Worm (Caenorhabditis elegans): ENCODE results near the gene ctsa-3.2.
"Not testable (repeated sequence)": the region's sequence is repeated elsewhere in the genome, so short reads cannot be mapped to it uniquely, and the experiment has no call there.

DNA sequence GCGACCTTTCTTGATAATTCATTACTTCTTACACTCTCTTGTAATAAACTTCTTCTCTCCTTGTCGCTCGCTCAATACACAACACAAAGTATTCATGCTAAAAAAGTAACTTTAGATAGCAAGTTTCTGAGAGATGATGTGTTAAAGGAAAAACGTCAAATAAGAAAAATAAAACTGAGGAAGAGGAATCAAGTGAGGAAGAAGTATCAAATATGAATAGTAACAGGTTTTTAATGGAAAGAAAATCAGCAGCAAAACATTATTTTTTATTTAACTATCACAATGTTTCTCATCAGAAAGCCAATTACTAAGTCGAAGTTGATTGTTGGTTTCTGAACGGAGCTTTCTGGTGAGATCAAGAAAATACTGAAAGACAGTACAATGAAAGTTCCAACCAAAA, 8.6 kb upstream of the ctsa-3.2 start, which contains the start of gene chil-1:
- not testable (repeated sequence) for TF ChIP-seq T22C8.4, ztf-23 (GFP tag; IDR thresholded peaks at IDR 0.05)

All from whole organism, midembryonic.